Worm (Caenorhabditis elegans) whole organism, late embryonic: ENCODE data around the gene npp-15.

Experiments used
- dmd-4 ChIP-seq: sonication (generic microtip); optimal IDR thresholded peaks from 2 replicates; lab custom pipeline; 2016; ENCODE audit warnings: borderline replicate concordance, missing genetic modification characterization, missing compliant biosample characterization
- fax-1 ChIP-seq: sonication (generic microtip); optimal IDR thresholded peaks from 2 replicates; lab custom pipeline; 2016; ENCODE audit warnings: missing genotype, missing genetic modification characterization, missing compliant biosample characterization
- nhr-11 ChIP-seq: fragments of 150-350 bp; optimal IDR thresholded peaks from 2 replicates; lab custom pipeline; 2014; ENCODE audit warnings: missing biosample characterization, missing genetic modification characterization
- pros-1 ChIP-seq: fragments of 150-350 bp; optimal IDR thresholded peaks from 2 replicates; lab custom pipeline; 2014; ENCODE audit warnings: missing biosample characterization, missing genetic modification reagents, missing genetic modification characterization

ce11 chrIII:7981938-7982337, 53.1 kb downstream of the npp-15 start:
- TF ChIP-seq pros-1 (no peak), nhr-11 (tag; lab: Kevin White, UChicago) (no peak), fax-1 (no peak), dmd-4 (no peak)
